Fruit fly (Drosophila melanogaster): Measurements from ENCODE around the gene RpS6.

RpS6 gene

DNA sequence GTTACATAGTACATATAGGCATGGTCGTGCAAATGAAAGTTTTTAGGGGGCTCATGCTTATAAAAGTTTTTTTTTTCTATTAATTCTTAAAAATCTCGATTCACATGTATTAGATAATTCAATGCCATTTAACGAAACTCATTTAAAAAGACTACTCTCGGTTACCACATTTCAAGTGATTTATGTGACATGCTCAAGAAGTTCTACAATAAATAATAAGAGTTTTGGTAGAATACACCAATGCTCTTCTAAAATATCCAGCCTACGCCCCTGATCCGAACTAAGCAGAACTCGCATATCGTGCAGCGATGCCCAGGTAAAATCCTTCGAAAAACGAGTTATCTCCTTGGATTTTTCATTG, 8.6 kb downstream of the RpS6 start (continued):
- no peak for TF ChIP-seq CG15601 (tag; optimal IDR thresholded peaks at IDR 0.05)
- no peak for TF ChIP-seq CG14441 (GFP tag; IDR thresholded peaks at IDR 0.05)
- peak; percentile 59 for TF ChIP-seq gem (tag; optimal IDR thresholded peaks at IDR 0.05)
- TF ChIP-seq CG15011 (GFP tag; optimal IDR thresholded peaks at IDR 0.05) = no peak
- peak; percentile 15 to 23 for TF ChIP-seq bsh (GFP tag; optimal IDR thresholded peaks at IDR 0.05)
- no peak for TF ChIP-seq nau (GFP tag; optimal IDR thresholded peaks at IDR 0.05)
- peak; percentile 56 for TF ChIP-seq D19A (tag; optimal IDR thresholded peaks at IDR 0.05)
- no peak for TF ChIP-seq esg (GFP tag; conservative IDR thresholded peaks at IDR 0.05)
- 0 out of 3 replicates have a peak, but pooled peaks have one; percentile 16 for TF ChIP-seq row (GFP tag; IDR thresholded peaks at IDR 0.05)
- no peak for TF ChIP-seq so (GFP tag; IDR thresholded peaks at IDR 0.05)
- TF ChIP-seq CG33213 (GFP tag; optimal IDR thresholded peaks at IDR 0.05) = no peak
- no peak for TF ChIP-seq HmgD (GFP tag; optimal IDR thresholded peaks at IDR 0.05)
- no peak for TF ChIP-seq CG10543 (GFP tag; optimal IDR thresholded peaks at IDR 0.05)
- TF ChIP-seq Atf6 (GFP tag; IDR thresholded peaks at IDR 0.05) = no peak
- TF ChIP-seq C15 (GFP tag; IDR thresholded peaks at IDR 0.05) = no peak
- no peak for TF ChIP-seq CG3407 (GFP tag; optimal IDR thresholded peaks at IDR 0.05)
- no peak for TF ChIP-seq Lpt (GFP tag; optimal IDR thresholded peaks at IDR 0.05)
- no peak for TF ChIP-seq Hr51 (GFP tag; optimal IDR thresholded peaks at IDR 0.05)
- TF ChIP-seq D (optimal IDR thresholded peaks at IDR 0.05) = no peak
- TF ChIP-seq D (GFP tag; optimal IDR thresholded peaks at IDR 0.05) = peak; percentile 13
- peak; percentile 29 for TF ChIP-seq CG2678 (tag; optimal IDR thresholded peaks at IDR 0.05)
- peak; percentile 10 for TF ChIP-seq CG10267 (tag; optimal IDR thresholded peaks at IDR 0.05)
- no peak for TF ChIP-seq Stat92E (GFP tag; optimal IDR thresholded peaks at IDR 0.05)
- TF ChIP-seq Dip2 (GFP tag; IDR thresholded peaks at IDR 0.05) = no peak
- no peak for TF ChIP-seq CG7928 (GFP tag; optimal IDR thresholded peaks at IDR 0.05)
- peak; percentile 4 for TF ChIP-seq Chrac-16 (GFP tag; optimal IDR thresholded peaks at IDR 0.05)
- no peak for TF ChIP-seq Six4 (GFP tag; optimal IDR thresholded peaks at IDR 0.05)
- no peak for TF ChIP-seq gt (GFP tag; IDR thresholded peaks at IDR 0.05)
- no peak for TF ChIP-seq CG6272 (GFP tag; IDR thresholded peaks at IDR 0.05)
- no peak for TF ChIP-seq hbn (GFP tag; IDR thresholded peaks at IDR 0.05; ENCODE audit: partially characterized antibody)
- TF ChIP-seq z (GFP tag; IDR thresholded peaks at IDR 0.05) = no peak
- TF ChIP-seq CG6175 (GFP tag; IDR thresholded peaks at IDR 0.05) = no peak
- no peak for TF ChIP-seq pnt (GFP tag; optimal IDR thresholded peaks at IDR 0.05)
- peak; percentile 17 for TF ChIP-seq CG14710 (tag; optimal IDR thresholded peaks at IDR 0.05)
- no peak for TF ChIP-seq CG17328 (GFP tag; IDR thresholded peaks at IDR 0.05)
- TF ChIP-seq CG16863 (GFP tag; optimal IDR thresholded peaks at IDR 0.05) = no peak
- no peak for TF ChIP-seq CG11085 (GFP tag; IDR thresholded peaks at IDR 0.05)
- no peak for TF ChIP-seq CG6683 (GFP tag; optimal IDR thresholded peaks at IDR 0.05)
- no peak for TF ChIP-seq kay (GFP tag; optimal IDR thresholded peaks at IDR 0.05)
- TF ChIP-seq CG3065 (GFP tag; optimal IDR thresholded peaks at IDR 0.05) = no peak
- 0 out of 2 replicates have a peak, but pooled peaks have one; percentile 15 for TF ChIP-seq CG31441 (GFP tag; IDR thresholded peaks at IDR 0.05)
- TF ChIP-seq sens (GFP tag) = peak; percentile 81
- no peak for TF ChIP-seq CG2875 (GFP tag; optimal IDR thresholded peaks at IDR 0.05)
- no peak for TF ChIP-seq CG14050 (GFP tag; IDR thresholded peaks at IDR 0.05)
- no peak for TF ChIP-seq CG31388 (GFP tag; optimal IDR thresholded peaks at IDR 0.05)
- no peak for TF ChIP-seq fd102C (GFP tag; optimal IDR thresholded peaks at IDR 0.05)
- TF ChIP-seq Hey (tag; optimal IDR thresholded peaks at IDR 0.05) = no peak
- no peak for TF ChIP-seq CG12219 (GFP tag; optimal IDR thresholded peaks at IDR 0.05)
- TF ChIP-seq lbe (GFP tag; optimal IDR thresholded peaks at IDR 0.05) = no peak
- TF ChIP-seq hkb (optimal IDR thresholded peaks at IDR 0.05) = no peak
- no peak for TF ChIP-seq hkb (GFP tag; IDR thresholded peaks at IDR 0.05)
- no peak for TF ChIP-seq sob (GFP tag; IDR thresholded peaks at IDR 0.05)
- TF ChIP-seq insv (GFP tag; optimal IDR thresholded peaks at IDR 0.05) = peak in 1 of 2 experiments; percentile 26

Measured in whole organism, embryonic.